Fruit fly (Drosophila melanogaster): ENCODE data around the gene Hel89B.
A peak's percentile ranks its signal among the peaks of the same experiment; 100 is the strongest.

Gene Hel89B

dm6 chr3R:16004015-16004414 lies 30.9 kb downstream of the Hel89B start (continued):
- TF ChIP-seq CG7928 (GFP tag; optimal IDR thresholded peaks at IDR 0.05) (no peak), Max (GFP tag; optimal IDR thresholded peaks at IDR 0.05) (peak; percentile 19), odd (GFP tag; optimal IDR thresholded peaks at IDR 0.05) (no peak), otp (GFP tag; IDR thresholded peaks at IDR 0.05) (no peak), CG13624 (GFP tag; optimal IDR thresholded peaks at IDR 0.05) (peak; percentile 15), Vsx1 (GFP tag; optimal IDR thresholded peaks at IDR 0.05) (no peak), dati (GFP tag; IDR thresholded peaks at IDR 0.05) (no peak), wdn (GFP tag; IDR thresholded peaks at IDR 0.05) (no peak), unpg (GFP tag; optimal IDR thresholded peaks at IDR 0.05) (no peak), Ets65A (GFP tag) (no peak), CG11247 (GFP tag; IDR thresholded peaks at IDR 0.05) (no peak), Dad (GFP tag; optimal IDR thresholded peaks at IDR 0.05) (no peak), Oli (tag; optimal IDR thresholded peaks at IDR 0.05) (no peak), zfh1 (GFP tag; IDR thresholded peaks at IDR 0.05) (no peak), bigmax (GFP tag; optimal IDR thresholded peaks at IDR 0.05) (peak; percentile 26), grn (GFP tag; optimal IDR thresholded peaks at IDR 0.05) (no peak), Atf6 (GFP tag; IDR thresholded peaks at IDR 0.05) (no peak), fd96Cb (tag; optimal IDR thresholded peaks at IDR 0.05) (no peak), gce (GFP tag; IDR thresholded peaks at IDR 0.05) (no peak), fd3F (GFP tag; optimal IDR thresholded peaks at IDR 0.05) (no peak), CG30431 (GFP tag; optimal IDR thresholded peaks at IDR 0.05) (no peak), CG12071 (GFP tag; optimal IDR thresholded peaks at IDR 0.05) (no peak), tin (GFP tag; optimal IDR thresholded peaks at IDR 0.05) (no peak), slbo (GFP tag; IDR thresholded peaks at IDR 0.05) (no peak), ab (GFP tag; optimal IDR thresholded peaks at IDR 0.05) (no peak), Mrtf (GFP tag; IDR thresholded peaks at IDR 0.05) (no peak), CG11695 (GFP tag; IDR thresholded peaks at IDR 0.05) (no peak), CG11456 (GFP tag; IDR thresholded peaks at IDR 0.05) (no peak), D (optimal IDR thresholded peaks at IDR 0.05) (no peak), D (GFP tag; optimal IDR thresholded peaks at IDR 0.05) (no peak), Jarid2 (GFP tag; optimal IDR thresholded peaks at IDR 0.05) (no peak), CG9727 (GFP tag; optimal IDR thresholded peaks at IDR 0.05) (no peak), hbn (GFP tag; IDR thresholded peaks at IDR 0.05; ENCODE audit: partially characterized antibody) (peak; percentile 65), Scr (GFP tag; IDR thresholded peaks at IDR 0.05; ENCODE audit: partially characterized antibody) (peak; percentile 53), CG10979 (tag; optimal IDR thresholded peaks at IDR 0.05) (peak; percentile 62), Sry-δ (GFP tag; optimal IDR thresholded peaks at IDR 0.05) (peak; percentile 1), tup (GFP tag; optimal IDR thresholded peaks at IDR 0.05) (no peak), Fer2 (tag; optimal IDR thresholded peaks at IDR 0.05) (no peak), usp (GFP tag; optimal IDR thresholded peaks at IDR 0.05) (no peak), nmo (GFP tag; optimal IDR thresholded peaks at IDR 0.05) (peak; percentile 10), sisA (GFP tag; IDR thresholded peaks at IDR 0.05) (no peak), Awh (GFP tag; IDR thresholded peaks at IDR 0.05) (no peak), BEAF-32 (GFP tag; optimal IDR thresholded peaks at IDR 0.05) (no peak), CrebB (tag; optimal IDR thresholded peaks at IDR 0.05) (no peak), Dek (tag; optimal IDR thresholded peaks at IDR 0.05) (no peak), CG13296 (GFP tag; optimal IDR thresholded peaks at IDR 0.05) (no peak), CG6683 (GFP tag; optimal IDR thresholded peaks at IDR 0.05) (no peak), schlank (tag; optimal IDR thresholded peaks at IDR 0.05) (no peak), CG13894 (tag; optimal IDR thresholded peaks at IDR 0.05) (no peak), CG7556 (GFP tag; optimal IDR thresholded peaks at IDR 0.05) (no peak), oc (tag; optimal IDR thresholded peaks at IDR 0.05) (no peak), nau (GFP tag; optimal IDR thresholded peaks at IDR 0.05) (no peak)
